Fruit fly (Drosophila melanogaster): ENCODE results near the gene Snap24.

The Snap24 gene

DNA sequence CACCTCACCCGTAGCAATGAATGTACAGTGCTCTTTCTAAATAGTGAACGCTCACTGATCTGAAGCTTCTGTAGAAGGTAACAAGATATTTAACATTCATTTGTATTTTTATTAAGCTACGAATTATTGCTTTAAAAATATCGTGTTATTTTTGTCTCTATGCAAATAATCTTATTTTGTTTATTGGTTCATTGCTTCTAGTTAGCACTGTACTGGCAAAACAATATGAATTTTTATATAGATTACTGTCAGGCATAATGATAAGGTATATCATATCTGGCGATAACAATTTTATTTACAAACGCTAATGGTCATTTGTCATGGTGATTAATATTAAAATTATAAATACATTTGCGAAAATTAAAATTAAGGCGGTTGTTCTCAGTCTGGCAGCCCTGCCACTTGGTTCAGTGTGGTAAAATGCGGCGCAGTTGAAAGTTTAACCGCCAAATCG is 8.6 kb upstream of the Snap24 start, which contains the start of gene CG9471 (continued):
- TF ChIP-seq peb (GFP tag; IDR thresholded peaks at IDR 0.05) (peak; percentile 88), E2f2 (GFP tag; IDR thresholded peaks at IDR 0.05) (peak; percentile 92), CG1602 (GFP tag; optimal IDR thresholded peaks at IDR 0.05) (peak; percentile 87), dan (GFP tag; IDR thresholded peaks at IDR 0.05) (peak; percentile 69), CG18619 (GFP tag; optimal IDR thresholded peaks at IDR 0.05) (peak; percentile 84), esg (GFP tag; conservative IDR thresholded peaks at IDR 0.05) (peak; percentile 92), BtbVII (GFP tag; optimal IDR thresholded peaks at IDR 0.05) (peak; percentile 89), CG2116 (GFP tag; optimal IDR thresholded peaks at IDR 0.05) (peak; percentile 69), dmrt99B (tag; optimal IDR thresholded peaks at IDR 0.05) (peak; percentile 91), CG11696 (GFP tag; IDR thresholded peaks at IDR 0.05) (peak; percentile 84), bsh (GFP tag; optimal IDR thresholded peaks at IDR 0.05) (peak; percentile 73 to 93), mirr (GFP tag; optimal IDR thresholded peaks at IDR 0.05) (peak; percentile 88), CG32772 (GFP tag; IDR thresholded peaks at IDR 0.05) (peak; percentile 91), CG12236 (GFP tag; optimal IDR thresholded peaks at IDR 0.05) (peak; percentile 81), CoRest (tag; optimal IDR thresholded peaks at IDR 0.05) (peak; percentile 91), Sin3A (optimal IDR thresholded peaks at IDR 0.05) (no peak), sim (GFP tag; IDR thresholded peaks at IDR 0.05) (peak; percentile 73), Myb (GFP tag; optimal IDR thresholded peaks at IDR 0.05) (peak; percentile 74), HmgD (GFP tag; optimal IDR thresholded peaks at IDR 0.05) (peak; percentile 47), CG11560 (tag; IDR thresholded peaks at IDR 0.05) (peak; percentile 66; the same call in 2 of the 3 replicates), Xrp1 (GFP tag; IDR thresholded peaks at IDR 0.05) (peak; percentile 95), ewg (GFP tag; optimal IDR thresholded peaks at IDR 0.05) (peak; percentile 69), CG34224 (GFP tag; IDR thresholded peaks at IDR 0.05; ENCODE audit: partially characterized antibody) (no peak), bab2 (GFP tag; optimal IDR thresholded peaks at IDR 0.05) (peak; percentile 87), tup (GFP tag; optimal IDR thresholded peaks at IDR 0.05) (peak; percentile 77), cwo (GFP tag; optimal IDR thresholded peaks at IDR 0.05) (peak; percentile 85), ERR (GFP tag; optimal IDR thresholded peaks at IDR 0.05) (peak; percentile 90), Atf3 (GFP tag; optimal IDR thresholded peaks at IDR 0.05) (peak; percentile 83), CG4328 (GFP tag; optimal IDR thresholded peaks at IDR 0.05) (peak; percentile 83), CG10147 (GFP tag; optimal IDR thresholded peaks at IDR 0.05) (peak; percentile 82), lbe (GFP tag; optimal IDR thresholded peaks at IDR 0.05) (peak; percentile 96), Blimp-1 (GFP tag; optimal IDR thresholded peaks at IDR 0.05) (peak; percentile 89), CG17328 (GFP tag; IDR thresholded peaks at IDR 0.05) (peak; percentile 91), dmrt11E (tag; optimal IDR thresholded peaks at IDR 0.05) (peak; percentile 83), ind (GFP tag; optimal IDR thresholded peaks at IDR 0.05) (peak; percentile 93), grn (GFP tag; optimal IDR thresholded peaks at IDR 0.05) (peak; percentile 82), disco-r (GFP tag; optimal IDR thresholded peaks at IDR 0.05) (peak; percentile 43), hbn (GFP tag; IDR thresholded peaks at IDR 0.05; ENCODE audit: partially characterized antibody) (no peak), Side (GFP tag; optimal IDR thresholded peaks at IDR 0.05) (peak; percentile 88), Xbp1 (GFP tag; optimal IDR thresholded peaks at IDR 0.05) (peak; percentile 95), CG11085 (GFP tag; IDR thresholded peaks at IDR 0.05) (peak; percentile 86), CG31441 (GFP tag; IDR thresholded peaks at IDR 0.05) (peak; percentile 95), CG7745 (tag; optimal IDR thresholded peaks at IDR 0.05) (peak; percentile 58), grau (tag; optimal IDR thresholded peaks at IDR 0.05) (peak; percentile 99), sug (tag; optimal IDR thresholded peaks at IDR 0.05) (peak; percentile 91), pb (GFP tag; optimal IDR thresholded peaks at IDR 0.05) (peak; percentile 73), chinmo (GFP tag; IDR thresholded peaks at IDR 0.05; ENCODE audit: partially characterized antibody) (no peak), chm (GFP tag; IDR thresholded peaks at IDR 0.05) (peak; percentile 93), CG6272 (GFP tag; IDR thresholded peaks at IDR 0.05) (peak; percentile 87), Oaz (GFP tag; IDR thresholded peaks at IDR 0.05) (peak; percentile 80), Hsf (GFP tag; optimal IDR thresholded peaks at IDR 0.05) (peak; percentile 94)

All from whole organism, embryonic.